Worm (Caenorhabditis elegans): ENCODE data around the gene BE10.1.

DNA sequence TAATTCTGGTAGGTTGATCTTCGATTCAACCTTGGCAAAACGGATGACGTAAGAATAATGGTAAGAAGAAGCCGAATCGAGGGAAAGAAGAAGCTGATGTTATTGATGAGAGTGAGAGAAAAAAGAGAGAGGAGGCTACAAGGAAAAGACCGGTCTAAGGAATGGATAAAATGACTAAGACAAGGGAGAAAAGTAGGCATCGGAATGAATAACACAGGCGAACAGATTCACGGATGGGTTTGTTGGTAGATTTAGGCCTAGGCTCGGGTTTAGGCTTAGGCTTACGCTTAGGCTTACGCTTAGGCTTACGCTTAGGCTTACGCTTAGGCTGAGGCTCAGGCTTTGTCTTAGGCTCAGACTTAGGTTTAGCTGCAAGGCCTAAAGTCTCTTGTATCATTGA is 9.1 kb upstream of the BE10.1 start, which contains the start of gene agmo-1:
- TF ChIP-seq pqm-1 (tag; optimal IDR thresholded peaks at IDR 0.05) = no peak
- no peak for TF ChIP-seq ceh-18 (tag; optimal IDR thresholded peaks at IDR 0.05)
- no peak for TF ChIP-seq ceh-14 (tag; optimal IDR thresholded peaks at IDR 0.05)
- no peak for TF ChIP-seq ceh-19 (GFP tag; optimal IDR thresholded peaks at IDR 0.05)
- no peak for TF ChIP-seq ets-4 (tag; optimal IDR thresholded peaks at IDR 0.05)
- TF ChIP-seq fkh-10 (GFP tag; optimal IDR thresholded peaks at IDR 0.05) = no peak
- no peak for TF ChIP-seq nfya-1 (tag; optimal IDR thresholded peaks at IDR 0.05)
- no peak for TF ChIP-seq ahr-1 (tag; optimal IDR thresholded peaks at IDR 0.05)
- no peak for TF ChIP-seq tbx-2 (tag; optimal IDR thresholded peaks at IDR 0.05)
- no peak for TF ChIP-seq hlh-6 (tag; optimal IDR thresholded peaks at IDR 0.05)
- no peak for TF ChIP-seq mec-3 (tag; optimal IDR thresholded peaks at IDR 0.05; ENCODE audit: borderline replicate concordance)
- TF ChIP-seq unc-86 (tag; optimal IDR thresholded peaks at IDR 0.05) = no peak
- TF ChIP-seq tbx-7 (tag; optimal IDR thresholded peaks at IDR 0.05) = no peak
- no peak for TF ChIP-seq gmeb-2 (tag; optimal IDR thresholded peaks at IDR 0.05)

Measured in whole organism, late embryonic.